Fruit fly (Drosophila melanogaster): ENCODE results near the gene CG15916.
A peak's percentile ranks its signal among the peaks of the same experiment; 100 is the strongest.

Gene CG15916

dm6 chrX:15875569-15875968 lies 14.8 kb upstream of the CG15916 start:
- TF ChIP-seq Dif (GFP tag; optimal IDR thresholded peaks at IDR 0.05; ENCODE audit: partially characterized antibody) (no peak), dmrt93B (GFP tag; optimal IDR thresholded peaks at IDR 0.05) (no peak), rgr (GFP tag; optimal IDR thresholded peaks at IDR 0.05) (no peak), psq (GFP tag; optimal IDR thresholded peaks at IDR 0.05) (no peak), dl (GFP tag; optimal IDR thresholded peaks at IDR 0.05; ENCODE audit: insufficient read depth in 1 of 2, partially characterized antibody in 2 of 2) (no peak), Sp1 (GFP tag; optimal IDR thresholded peaks at IDR 0.05) (no peak), CG9705 (GFP tag; optimal IDR thresholded peaks at IDR 0.05) (no peak), Hnf4 (GFP tag; optimal IDR thresholded peaks at IDR 0.05) (no peak), ey (GFP tag; optimal IDR thresholded peaks at IDR 0.05) (no peak), lola (GFP tag; optimal IDR thresholded peaks at IDR 0.05) (no peak), brk (GFP tag; optimal IDR thresholded peaks at IDR 0.05) (no peak), dsf (GFP tag; optimal IDR thresholded peaks at IDR 0.05; ENCODE audit: borderline replicate concordance) (no peak), GATAd (GFP tag; optimal IDR thresholded peaks at IDR 0.05) (no peak), woc (GFP tag; optimal IDR thresholded peaks at IDR 0.05) (no peak), Jra (GFP tag; optimal IDR thresholded peaks at IDR 0.05) (no peak), foxo (GFP tag; optimal IDR thresholded peaks at IDR 0.05) (no peak), fru (GFP tag; optimal IDR thresholded peaks at IDR 0.05) (no peak), jim (GFP tag; optimal IDR thresholded peaks at IDR 0.05) (no peak), OdsH (GFP tag; optimal IDR thresholded peaks at IDR 0.05) (no peak)

dm6 chrX:15886411-15887246 lies 3.8 kb upstream of the CG15916 start:
- TF ChIP-seq ey (GFP tag; optimal IDR thresholded peaks at IDR 0.05), result no peak
- no peak for TF ChIP-seq Hr78 (GFP tag; optimal IDR thresholded peaks at IDR 0.05)
- peak; percentile 35 for TF ChIP-seq Rel (GFP tag; optimal IDR thresholded peaks at IDR 0.05)
- peak; percentile 38 for TF ChIP-seq Rel (tag; optimal IDR thresholded peaks at IDR 0.05)
- peak; percentile 67 for TF ChIP-seq sage (GFP tag; optimal IDR thresholded peaks at IDR 0.05)
- TF ChIP-seq CG32264 (GFP tag; optimal IDR thresholded peaks at IDR 0.05), result peak; percentile 38
- peak; percentile 84 for TF ChIP-seq Sp1 (GFP tag; optimal IDR thresholded peaks at IDR 0.05)
- TF ChIP-seq Myc (optimal IDR thresholded peaks at IDR 0.05), result no peak
- TF ChIP-seq br (GFP tag; optimal IDR thresholded peaks at IDR 0.05), result peak; percentile 21
- TF ChIP-seq HLH106 (tag; optimal IDR thresholded peaks at IDR 0.05), result no peak
- TF ChIP-seq psq (GFP tag; optimal IDR thresholded peaks at IDR 0.05), result peak; percentile 100

- no peak for TF ChIP-seq Dfd (GFP tag; optimal IDR thresholded peaks at IDR 0.05)
- no peak for TF ChIP-seq brk (GFP tag; optimal IDR thresholded peaks at IDR 0.05)
- no peak for TF ChIP-seq fru (GFP tag; optimal IDR thresholded peaks at IDR 0.05)
- TF ChIP-seq Jra (GFP tag; optimal IDR thresholded peaks at IDR 0.05), result no peak
- TF ChIP-seq Hnf4 (GFP tag; optimal IDR thresholded peaks at IDR 0.05), result no peak
- TF ChIP-seq CG32264 (GFP tag; optimal IDR thresholded peaks at IDR 0.05), result no peak
- no peak for TF ChIP-seq sv (GFP tag; optimal IDR thresholded peaks at IDR 0.05)
- TF ChIP-seq foxo (GFP tag; optimal IDR thresholded peaks at IDR 0.05), result no peak
- no peak for TF ChIP-seq CrebA (GFP tag; optimal IDR thresholded peaks at IDR 0.05; ENCODE audit: borderline replicate concordance)
- no peak for TF ChIP-seq dmrt93B (GFP tag; optimal IDR thresholded peaks at IDR 0.05)
- no peak for TF ChIP-seq usp (GFP tag; optimal IDR thresholded peaks at IDR 0.05)
- TF ChIP-seq Rel (GFP tag; optimal IDR thresholded peaks at IDR 0.05), result no peak
- peak; percentile 44 for TF ChIP-seq Rel (tag; optimal IDR thresholded peaks at IDR 0.05)
- TF ChIP-seq HLH106 (tag; optimal IDR thresholded peaks at IDR 0.05), result no peak
- TF ChIP-seq GATAd (GFP tag; optimal IDR thresholded peaks at IDR 0.05), result no peak
- TF ChIP-seq Hr83 (GFP tag; optimal IDR thresholded peaks at IDR 0.05; ENCODE audit: poor library complexity, severe bottlenecking), result peak; percentile 4
- TF ChIP-seq lola (GFP tag; optimal IDR thresholded peaks at IDR 0.05), result no peak
- TF ChIP-seq rgr (GFP tag; optimal IDR thresholded peaks at IDR 0.05), result peak; percentile 15
- TF ChIP-seq Myc (optimal IDR thresholded peaks at IDR 0.05), result peak; percentile 18
- no peak for TF ChIP-seq woc (GFP tag; optimal IDR thresholded peaks at IDR 0.05)
- no peak for TF ChIP-seq CG9705 (GFP tag; optimal IDR thresholded peaks at IDR 0.05)
- TF ChIP-seq Sp1 (GFP tag; optimal IDR thresholded peaks at IDR 0.05), result no peak
- TF ChIP-seq psq (GFP tag; optimal IDR thresholded peaks at IDR 0.05), result no peak
Observed at dm6 chrX:15887247-15887616, 3.2 kb upstream of the CG15916 start, which contains the start of gene tay. TSS of gene tay (minus strand) at chrX:15887311.

- TF ChIP-seq lola (GFP tag; optimal IDR thresholded peaks at IDR 0.05) (no peak), tai (GFP tag; optimal IDR thresholded peaks at IDR 0.05) (no peak), Jra (GFP tag; optimal IDR thresholded peaks at IDR 0.05) (no peak), h (GFP tag; optimal IDR thresholded peaks at IDR 0.05) (no peak), sage (GFP tag; optimal IDR thresholded peaks at IDR 0.05) (no peak), Hnf4 (GFP tag; optimal IDR thresholded peaks at IDR 0.05) (no peak), Hr78 (GFP tag; optimal IDR thresholded peaks at IDR 0.05) (no peak), sv (GFP tag; optimal IDR thresholded peaks at IDR 0.05) (no peak), fru (GFP tag; optimal IDR thresholded peaks at IDR 0.05) (no peak), dl (GFP tag; optimal IDR thresholded peaks at IDR 0.05; ENCODE audit: insufficient read depth in 1 of 2, partially characterized antibody in 2 of 2) (no peak), Rel (GFP tag; optimal IDR thresholded peaks at IDR 0.05) (no peak), Rel (tag; optimal IDR thresholded peaks at IDR 0.05) (no peak), rgr (GFP tag; optimal IDR thresholded peaks at IDR 0.05) (no peak), pan (optimal IDR thresholded peaks at IDR 0.05) (no peak)
Observed at dm6 chrX:15888763-15889162, 1.6 kb upstream of the CG15916 start.
